Fruit fly (Drosophila melanogaster) whole organism, embryonic: Measurements from ENCODE around the gene CG15483.

Experiments used
- Asciz ChIP-seq: fragments of 200-800 bp; sonication (Bioruptor generic); optimal IDR thresholded peaks from 2 replicates; lab custom pipeline; 2017; ENCODE audit warnings: missing biosample characterization, mild to moderate bottlenecking, missing genetic modification characterization, missing genetic modification reagents
- Bdp1 ChIP-seq: fragments of 200-800 bp; sonication (Bioruptor generic); optimal IDR thresholded peaks from 3 replicates; lab custom pipeline; 2016; ENCODE audit warnings: missing biosample characterization, missing genetic modification characterization
- Bteb2 ChIP-seq: fragments of 200-800 bp; sonication (Bioruptor generic); optimal IDR thresholded peaks from 2 replicates; lab custom pipeline; 2016; ENCODE audit warnings: missing biosample characterization, missing genetic modification characterization
- CG10209 ChIP-seq: fragments of 200-800 bp; sonication (Bioruptor generic); optimal IDR thresholded peaks from 3 replicates; lab custom pipeline; 2017; ENCODE audit warnings: missing biosample characterization, mild to moderate bottlenecking, missing genetic modification characterization, missing genetic modification reagents
- CG10654 ChIP-seq: fragments of 200-800 bp; sonication (Bioruptor generic); optimal IDR thresholded peaks from 2 replicates; lab custom pipeline; 2016; ENCODE audit warnings: missing biosample characterization, missing genetic modification characterization
- CG12071 ChIP-seq: fragments of 200-800 bp; sonication (Bioruptor generic); optimal IDR thresholded peaks from 3 replicates; lab custom pipeline; 2018; ENCODE audit warnings: missing biosample characterization, mild to moderate bottlenecking, missing genetic modification characterization
- CG12236 ChIP-seq: fragments of 200-800 bp; sonication (Bioruptor generic); optimal IDR thresholded peaks from 2 replicates; lab custom pipeline; 2016; ENCODE audit warnings: missing biosample characterization, missing genetic modification characterization
- CG13287 ChIP-seq: fragments of 200-800 bp; sonication (Bioruptor generic); IDR thresholded peaks from 2 replicates; pipeline ENCODE4 v1.3.6; 2022; ENCODE audit warnings: missing biosample characterization, missing genetic modification characterization; ENCODE audit not compliant: partially characterized antibody
- CG14667 ChIP-seq: fragments of 200-800 bp; sonication (Bioruptor generic); IDR thresholded peaks from 2 replicates; pipeline ENCODE4 v1.3.6; 2022; ENCODE audit warnings: missing biosample characterization, missing genetic modification characterization
- CG1647 ChIP-seq: fragments of 200-800 bp; sonication (Bioruptor generic); optimal IDR thresholded peaks from 3 replicates; lab custom pipeline; 2016; ENCODE audit warnings: missing biosample characterization, missing genetic modification characterization
- CG16815 ChIP-seq: fragments of 200-800 bp; sonication (Bioruptor generic); optimal IDR thresholded peaks from 3 replicates; lab custom pipeline; 2017; ENCODE audit warnings: missing biosample characterization, mild to moderate bottlenecking, missing genetic modification characterization
- CG17829 ChIP-seq: fragments of 200-800 bp; optimal IDR thresholded peaks from 2 replicates; lab custom pipeline; 2019; ENCODE audit warnings: missing biosample characterization, mild to moderate bottlenecking, missing genetic modification characterization, moderate library complexity
- CG1792 ChIP-seq: fragments of 200-800 bp; sonication (Bioruptor generic); optimal IDR thresholded peaks from 2 replicates; lab custom pipeline; 2016; ENCODE audit warnings: missing biosample characterization, missing genetic modification characterization
- CG5180 ChIP-seq: fragments of 200-800 bp; sonication (Bioruptor generic); optimal IDR thresholded peaks from 3 replicates; lab custom pipeline; 2017; ENCODE audit warnings: missing biosample characterization, missing genetic modification characterization, mild to moderate bottlenecking, moderate library complexity, missing genetic modification reagents
- CG7372 ChIP-seq: fragments of 200-800 bp; sonication (Bioruptor generic); IDR thresholded peaks from 2 replicates; pipeline ENCODE4 v1.3.6; 2022; ENCODE audit warnings: missing biosample characterization, missing genetic modification characterization
- CG8924 ChIP-seq: fragments of 200-800 bp; optimal IDR thresholded peaks from 3 replicates; lab custom pipeline; 2019; ENCODE audit warnings: missing biosample characterization, mild to moderate bottlenecking, missing genetic modification characterization, moderate library complexity
- Elba2 ChIP-seq: fragments of 200-800 bp; sonication (Bioruptor generic); optimal IDR thresholded peaks from 3 replicates; lab custom pipeline; 2016; ENCODE audit warnings: missing biosample characterization, missing genetic modification characterization
- HHEX ChIP-seq: fragments of 200-800 bp; sonication (Bioruptor generic); optimal IDR thresholded peaks from 3 replicates; lab custom pipeline; 2017; ENCODE audit warnings: missing biosample characterization, mild to moderate bottlenecking, missing genetic modification characterization, missing genetic modification reagents
- HmgZ ChIP-seq: fragments of 200-800 bp; sonication (Bioruptor generic); optimal IDR thresholded peaks from 2 replicates; lab custom pipeline; 2018; ENCODE audit warnings: missing biosample characterization, mild to moderate bottlenecking, missing genetic modification characterization
- Hmx ChIP-seq: fragments of 200-800 bp; sonication (Bioruptor generic); optimal IDR thresholded peaks from 2 replicates; lab custom pipeline; 2016; ENCODE audit warnings: missing biosample characterization, missing genetic modification characterization
- Hr39 ChIP-seq: fragments of >200 bp; optimal IDR thresholded peaks from 2 replicates; lab custom pipeline; 2017
- Sox100B ChIP-seq: fragments of 200-800 bp; sonication (Bioruptor generic); optimal IDR thresholded peaks from 3 replicates; lab custom pipeline; 2018; ENCODE audit warnings: missing biosample characterization, mild to moderate bottlenecking, missing genetic modification characterization
- Taf1 ChIP-seq: fragments of 200-800 bp; sonication (Bioruptor generic); IDR thresholded peaks from 2 replicates; pipeline ENCODE4 v1.3.6; 2022; ENCODE audit warnings: missing biosample characterization, missing genetic modification characterization
- Xbp1 ChIP-seq: fragments of 200-800 bp; sonication (Bioruptor generic); optimal IDR thresholded peaks from 3 replicates; lab custom pipeline; 2016; ENCODE audit warnings: missing biosample characterization, mild to moderate bottlenecking, missing genetic modification characterization
- bab2 ChIP-seq: fragments of 200-800 bp; sonication (Bioruptor generic); optimal IDR thresholded peaks from 2 replicates; lab custom pipeline; 2016; ENCODE audit warnings: missing biosample characterization, missing genetic modification characterization
- bcd ChIP-seq: fragments of 200-800 bp; sonication (Bioruptor generic); optimal IDR thresholded peaks from 2 replicates; lab custom pipeline; 2017; ENCODE audit warnings: missing biosample characterization, mild to moderate bottlenecking, missing genetic modification characterization
- bsh ChIP-seq, 2 experiments: fragments of 200-800 bp; sonication (Bioruptor generic); optimal IDR thresholded peaks; 2 replicates each; lab custom pipeline; 2017 to 2018; ENCODE audit warnings: mild to moderate bottlenecking in 2 of 2, missing biosample characterization in 2 of 2, missing genetic modification characterization in 2 of 2, moderate library complexity in 1 of 2
- cato ChIP-seq: fragments of 200-800 bp; sonication (Bioruptor generic); optimal IDR thresholded peaks from 2 replicates; lab custom pipeline; 2016; ENCODE audit warnings: missing biosample characterization, missing genetic modification characterization, borderline replicate concordance
- cwo ChIP-seq: fragments of 200-800 bp; sonication (Bioruptor generic); optimal IDR thresholded peaks from 3 replicates; lab custom pipeline; 2017; ENCODE audit warnings: missing biosample characterization, missing genetic modification characterization, mild to moderate bottlenecking, moderate library complexity, missing genetic modification reagents
- danr ChIP-seq: fragments of 200-800 bp; sonication (Bioruptor generic); IDR thresholded peaks from 2 replicates; pipeline ENCODE4 v1.3.6; 2022; ENCODE audit warnings: missing biosample characterization, missing genetic modification characterization
- emc ChIP-seq: fragments of 200-800 bp; sonication (Bioruptor generic); optimal IDR thresholded peaks from 2 replicates; lab custom pipeline; 2016; ENCODE audit warnings: missing biosample characterization, missing genetic modification characterization
- ewg ChIP-seq: fragments of 200-800 bp; sonication (Bioruptor generic); optimal IDR thresholded peaks from 3 replicates; lab custom pipeline; 2017; ENCODE audit warnings: mild to moderate bottlenecking, missing biosample characterization, missing genetic modification reagents, missing genetic modification characterization
- fd64A ChIP-seq: fragments of 200-800 bp; sonication (Bioruptor generic); optimal IDR thresholded peaks from 3 replicates; lab custom pipeline; 2018; ENCODE audit warnings: missing biosample characterization, mild to moderate bottlenecking, missing genetic modification characterization
- gcm ChIP-seq: fragments of 200-800 bp; sonication (Bioruptor generic); optimal IDR thresholded peaks from 2 replicates; lab custom pipeline; 2019; ENCODE audit warnings: missing biosample characterization, mild to moderate bottlenecking, missing genetic modification characterization, moderate library complexity
- grn ChIP-seq: fragments of 200-800 bp; sonication (Bioruptor generic); optimal IDR thresholded peaks from 3 replicates; lab custom pipeline; 2017; ENCODE audit warnings: missing biosample characterization, missing genetic modification characterization
- gsb-n ChIP-seq: fragments of 200-800 bp; sonication (Bioruptor generic); optimal IDR thresholded peaks from 3 replicates; lab custom pipeline; 2018; ENCODE audit warnings: missing biosample characterization, mild to moderate bottlenecking, missing genetic modification characterization
- hb ChIP-seq: fragments of 200-800 bp; sonication (Bioruptor generic); IDR thresholded peaks from 3 replicates; pipeline ENCODE4 v1.3.6; 2022; ENCODE audit warnings: missing biosample characterization, missing genetic modification characterization; ENCODE audit not compliant: partially characterized antibody
- hth ChIP-seq: fragments of >200 bp; optimal IDR thresholded peaks from 2 replicates; lab custom pipeline; 2017; ENCODE audit warnings: inconsistent platforms
- jumu ChIP-seq: fragments of 200-800 bp; sonication (Bioruptor generic); optimal IDR thresholded peaks from 3 replicates; lab custom pipeline; 2016; ENCODE audit warnings: missing biosample characterization, missing genetic modification characterization
- lov ChIP-seq, 2 experiments: fragments of 200-800 bp in 1 of 2; fragments of >200 bp in 1 of 2; sonication (Bioruptor generic) in 1 of 2; IDR thresholded peaks in 1 of 2; optimal IDR thresholded peaks in 1 of 2; 2 replicates in 1 of 2; 3 replicates in 1 of 2; pipeline versions ENCODE4 v1.3.6 to Lab custom; 2017 to 2022; ENCODE audit warnings: missing biosample characterization in 1 of 2, missing genetic modification characterization in 1 of 2
- onecut ChIP-seq: fragments of 200-800 bp; sonication (Bioruptor generic); IDR thresholded peaks from 2 replicates; pipeline ENCODE4 v1.3.6; 2022; ENCODE audit warnings: missing biosample characterization, missing genetic modification characterization
- pita ChIP-seq: fragments of 200-800 bp; sonication (Bioruptor generic); optimal IDR thresholded peaks from 2 replicates; lab custom pipeline; 2017; ENCODE audit warnings: missing biosample characterization, mild to moderate bottlenecking, missing genetic modification characterization
- prd ChIP-seq, 3 experiments: fragments of >200 bp in 2 of 3; fragments of 200-800 bp in 1 of 3; sonication (Bioruptor generic) in 1 of 3; optimal IDR thresholded peaks in 2 of 3; IDR thresholded peaks in 1 of 3; 2 replicates in 2 of 3; 3 replicates in 1 of 3; pipeline versions ENCODE4 v1.3.6 to Lab custom; 2017 to 2022; ENCODE audit warnings: missing biosample characterization in 1 of 3, missing genetic modification characterization in 1 of 3
- salm ChIP-seq: fragments of 200-800 bp; sonication (Bioruptor generic); optimal IDR thresholded peaks from 2 replicates; lab custom pipeline; 2018; ENCODE audit warnings: missing biosample characterization, mild to moderate bottlenecking, missing genetic modification characterization
- tna ChIP-seq: fragments of 200-800 bp; sonication (Bioruptor generic); IDR thresholded peaks from 2 replicates; pipeline ENCODE4 v1.3.6; 2022; ENCODE audit warnings: missing biosample characterization, missing genetic modification characterization; ENCODE audit not compliant: partially characterized antibody
- toy ChIP-seq: fragments of 200-800 bp; sonication (Bioruptor generic); IDR thresholded peaks from 2 replicates; pipeline ENCODE4 v1.3.6; 2022; ENCODE audit warnings: missing biosample characterization, missing genetic modification characterization
- ttk ChIP-seq: fragments of 200-800 bp; sonication (Bioruptor generic); IDR thresholded peaks from 2 replicates; pipeline ENCODE4 v2.1.2; 2022; ENCODE audit warnings: missing biosample characterization, missing genetic modification characterization

The CG15483 gene

DNA sequence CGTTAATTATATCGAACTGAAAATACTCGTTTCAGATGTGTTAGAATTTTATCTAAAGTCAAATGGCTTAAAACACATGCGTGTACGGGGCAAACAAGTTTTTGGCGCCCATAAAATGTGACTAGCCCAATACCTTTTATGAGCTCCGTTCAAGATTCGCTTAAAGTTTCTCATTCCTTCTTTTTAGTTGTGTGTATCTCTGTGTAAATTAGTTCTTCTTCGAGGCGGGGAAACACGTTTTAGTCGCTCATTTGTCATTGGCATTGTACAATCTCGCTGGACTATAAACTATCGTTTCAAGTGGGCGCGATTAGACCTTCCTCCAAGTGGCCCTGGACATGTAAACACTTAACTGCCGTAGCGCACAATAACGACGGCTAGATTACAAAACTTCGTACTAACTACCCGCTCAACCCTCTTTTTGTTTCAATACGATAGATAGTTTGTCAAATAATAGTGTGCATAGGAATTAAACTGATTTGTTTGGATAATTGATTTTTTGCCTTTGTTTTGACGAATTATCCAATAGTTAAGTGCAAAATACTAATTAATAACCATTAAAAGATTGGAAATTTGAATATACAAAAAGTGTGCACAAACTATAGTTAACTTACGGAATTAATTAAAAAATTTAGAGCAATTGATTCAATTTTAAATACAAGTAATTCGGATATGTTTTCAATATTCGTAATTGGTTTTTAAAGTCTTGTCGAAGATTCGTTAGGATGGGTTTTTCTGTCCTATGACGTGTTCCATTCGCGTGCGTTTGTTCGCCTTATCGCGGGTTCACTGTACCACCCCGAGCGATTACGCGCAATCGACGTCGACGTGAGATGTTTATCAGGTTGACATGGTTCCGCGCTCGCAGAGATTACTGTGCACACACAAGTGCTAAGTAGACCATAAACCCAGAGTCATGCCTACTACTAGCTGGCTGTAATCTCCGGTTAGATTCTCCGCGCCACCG, 40.9 kb downstream of the CG15483 start (continued):
- TF ChIP-seq ttk (GFP tag; lab: Robert Waterston, UW) = peak; percentile 23; the same call in 1 of the 2 replicates
- TF ChIP-seq toy (GFP tag; lab: Robert Waterston, UW) = no peak
- peak; percentile 67 for TF ChIP-seq cwo (GFP tag; lab: Kevin White, UChicago)
- TF ChIP-seq bab2 (GFP tag; lab: Kevin White, UChicago) = peak; percentile 10
- TF ChIP-seq fd64A (GFP tag; lab: Kevin White, UChicago) = no peak
- no peak for TF ChIP-seq CG12236 (GFP tag; lab: Kevin White, UChicago)
- peak; percentile 97 for TF ChIP-seq grn (GFP tag; lab: Kevin White, UChicago)
- peak; percentile 20 for TF ChIP-seq Asciz (GFP tag; lab: Kevin White, UChicago)
- peak; percentile 25 for TF ChIP-seq Sox100B (GFP tag; lab: Kevin White, UChicago)
- no peak; the same call in 1 of the 2 replicates for TF ChIP-seq danr (GFP tag; lab: Robert Waterston, UW)
- TF ChIP-seq Taf1 = peak; percentile 32; the same call in 1 of the 2 replicates
- TF ChIP-seq gcm (GFP tag; lab: Kevin White, UChicago) = no peak
- no peak for TF ChIP-seq salm
- TF ChIP-seq bcd (GFP tag; lab: Kevin White, UChicago) = peak; percentile 57
- TF ChIP-seq CG14667 (GFP tag; lab: Robert Waterston, UW) = peak; percentile 23; the same call in 1 of the 2 replicates
- TF ChIP-seq prd (optimal IDR thresholded peaks at IDR 0.05; lab: Kevin White, UChicago) = no peak
- peak; percentile 74 for TF ChIP-seq prd (GFP tag; IDR thresholded peaks at IDR 0.05; lab: Robert Waterston, UW)
- no peak for TF ChIP-seq CG13287 (GFP tag; lab: Robert Waterston, UW)
- no peak for TF ChIP-seq CG8924 (tag; lab: Kevin White, UChicago)
- no peak for TF ChIP-seq CG1647 (GFP tag; lab: Kevin White, UChicago)
- no peak for TF ChIP-seq CG16815
- TF ChIP-seq cato = no peak
- TF ChIP-seq Elba2 (GFP tag; lab: Kevin White, UChicago) = no peak
- no peak for TF ChIP-seq Hr39 (lab: Kevin White, UChicago)
- TF ChIP-seq pita (GFP tag; lab: Kevin White, UChicago) = no peak
- TF ChIP-seq onecut (GFP tag; lab: Robert Waterston, UW) = peak; percentile 61
- TF ChIP-seq CG5180 = peak; percentile 48
- TF ChIP-seq CG17829 (tag; lab: Kevin White, UChicago) = peak; percentile 50
- no peak for TF ChIP-seq lov (optimal IDR thresholded peaks at IDR 0.05; lab: Kevin White, UChicago)
- TF ChIP-seq lov (GFP tag; IDR thresholded peaks at IDR 0.05; lab: Robert Waterston, UW) = 0 out of 3 replicates have a peak, but pooled peaks have one; percentile 38
- TF ChIP-seq ewg (GFP tag; lab: Kevin White, UChicago) = no peak
- no peak for TF ChIP-seq CG10654
- peak; percentile 8 for TF ChIP-seq HHEX (GFP tag; lab: Kevin White, UChicago)
- TF ChIP-seq hb (GFP tag; lab: Robert Waterston, UW) = no peak
- peak in 1 of 2 experiments; percentile 17 for TF ChIP-seq bsh (GFP tag; optimal IDR thresholded peaks at IDR 0.05; lab: Kevin White, UChicago)
- no peak for TF ChIP-seq jumu (GFP tag; lab: Kevin White, UChicago)
- no peak for TF ChIP-seq emc (GFP tag; lab: Kevin White, UChicago)
- TF ChIP-seq HmgZ (tag; lab: Kevin White, UChicago) = peak; percentile 32
- TF ChIP-seq gsb-n (tag; lab: Kevin White, UChicago) = no peak
- TF ChIP-seq Hmx (GFP tag; lab: Kevin White, UChicago) = peak; percentile 24
- TF ChIP-seq hth = no peak
- TF ChIP-seq tna (GFP tag; lab: Robert Waterston, UW) = no peak
- TF ChIP-seq Xbp1 (GFP tag; lab: Kevin White, UChicago) = peak; percentile 69
- no peak for TF ChIP-seq CG1792
- TF ChIP-seq CG10209 (GFP tag; lab: Kevin White, UChicago) = peak; percentile 49
- no peak for TF ChIP-seq CG7372 (GFP tag; lab: Robert Waterston, UW)
- TF ChIP-seq Bteb2 (GFP tag; lab: Kevin White, UChicago) = no peak
- no peak for TF ChIP-seq Bdp1 (GFP tag; lab: Kevin White, UChicago)
- no peak for TF ChIP-seq CG12071 (GFP tag; lab: Kevin White, UChicago)
